Fruit fly (Drosophila melanogaster) whole organism, embryonic: ENCODE results near the gene Eip63E.

Experiments used
- Atf6 ChIP-seq: fragments of 200-800 bp; sonication (Bioruptor generic); IDR thresholded peaks from 2 replicates; pipeline ENCODE4 v1.3.6; 2022; ENCODE audit warnings: missing biosample characterization, missing genetic modification characterization
- CG12071 ChIP-seq: fragments of 200-800 bp; sonication (Bioruptor generic); optimal IDR thresholded peaks from 3 replicates; lab custom pipeline; 2018; ENCODE audit warnings: missing biosample characterization, mild to moderate bottlenecking, missing genetic modification characterization
- CG12236 ChIP-seq: fragments of 200-800 bp; sonication (Bioruptor generic); optimal IDR thresholded peaks from 2 replicates; lab custom pipeline; 2016; ENCODE audit warnings: missing biosample characterization, missing genetic modification characterization
- CG12299 ChIP-seq: fragments of 200-800 bp; sonication (Bioruptor generic); optimal IDR thresholded peaks from 2 replicates; lab custom pipeline; 2018; ENCODE audit warnings: missing biosample characterization, mild to moderate bottlenecking, missing genetic modification characterization
- CG13894 ChIP-seq: fragments of 200-800 bp; sonication (Bioruptor generic); optimal IDR thresholded peaks from 3 replicates; lab custom pipeline; 2018; ENCODE audit warnings: missing biosample characterization, mild to moderate bottlenecking, missing genetic modification characterization, moderate library complexity
- CG15011 ChIP-seq: fragments of 200-800 bp; sonication (Bioruptor generic); optimal IDR thresholded peaks from 3 replicates; lab custom pipeline; 2018; ENCODE audit warnings: missing biosample characterization, mild to moderate bottlenecking, missing genetic modification characterization
- CG15696 ChIP-seq: fragments of 200-800 bp; sonication (Bioruptor generic); optimal IDR thresholded peaks from 2 replicates; lab custom pipeline; 2019; ENCODE audit warnings: missing biosample characterization, mild to moderate bottlenecking, missing genetic modification characterization, moderate library complexity
- CG1647 ChIP-seq: fragments of 200-800 bp; sonication (Bioruptor generic); optimal IDR thresholded peaks from 3 replicates; lab custom pipeline; 2016; ENCODE audit warnings: missing biosample characterization, missing genetic modification characterization
- CG16779 ChIP-seq: fragments of 200-800 bp; sonication (Bioruptor generic); IDR thresholded peaks from 2 replicates; pipeline ENCODE4 v1.3.6; 2022; ENCODE audit warnings: missing biosample characterization, missing genetic modification characterization
- CG17612 ChIP-seq: fragments of 200-800 bp; sonication (Bioruptor generic); IDR thresholded peaks from 2 replicates; pipeline ENCODE4 v1.3.6; 2022; ENCODE audit warnings: missing biosample characterization, missing genetic modification characterization
- CG18599 ChIP-seq: fragments of 200-800 bp; sonication (Bioruptor generic); optimal IDR thresholded peaks from 3 replicates; lab custom pipeline; 2017; ENCODE audit warnings: missing biosample characterization, missing genetic modification characterization, mild to moderate bottlenecking, moderate library complexity, missing genetic modification reagents
- CG2129 ChIP-seq: fragments of 200-800 bp; sonication (Bioruptor generic); IDR thresholded peaks from 2 replicates; pipeline ENCODE4 v1.3.6; 2022; ENCODE audit warnings: missing biosample characterization, missing genetic modification characterization; ENCODE audit not compliant: partially characterized antibody
- CG31441 ChIP-seq: fragments of 200-800 bp; sonication (Bioruptor generic); IDR thresholded peaks from 2 replicates; pipeline ENCODE4 v1.3.6; 2022; ENCODE audit warnings: missing biosample characterization, missing genetic modification characterization
- CG3281 ChIP-seq: fragments of 200-800 bp; sonication (Bioruptor generic); optimal IDR thresholded peaks from 3 replicates; lab custom pipeline; 2017; ENCODE audit warnings: missing biosample characterization, mild to moderate bottlenecking, missing genetic modification characterization
- CG34422 ChIP-seq: fragments of 200-800 bp; sonication (Bioruptor generic); IDR thresholded peaks from 3 replicates; pipeline ENCODE4 v1.3.6; 2022; ENCODE audit warnings: missing biosample characterization, missing genetic modification characterization
- CG4617 ChIP-seq: fragments of 200-800 bp; sonication (Bioruptor generic); optimal IDR thresholded peaks from 3 replicates; lab custom pipeline; 2016; ENCODE audit warnings: missing biosample characterization, missing genetic modification characterization, borderline replicate concordance
- CG6254 ChIP-seq: fragments of 200-800 bp; sonication (Bioruptor generic); optimal IDR thresholded peaks from 3 replicates; lab custom pipeline; 2017; ENCODE audit warnings: mild to moderate bottlenecking, missing biosample characterization, missing genetic modification reagents, missing genetic modification characterization
- CG6272 ChIP-seq: fragments of 200-800 bp; sonication (Bioruptor generic); IDR thresholded peaks from 2 replicates; pipeline ENCODE4 v1.3.6; 2022; ENCODE audit warnings: missing biosample characterization, missing genetic modification characterization
- CG9609 ChIP-seq: fragments of 200-800 bp; sonication (Bioruptor generic); optimal IDR thresholded peaks from 3 replicates; lab custom pipeline; 2016; ENCODE audit warnings: missing biosample characterization, missing genetic modification characterization
- CG9876 ChIP-seq: fragments of 200-800 bp; sonication (Bioruptor generic); optimal IDR thresholded peaks from 2 replicates; lab custom pipeline; 2016; ENCODE audit warnings: missing biosample characterization, missing genetic modification characterization
- Camta ChIP-seq: fragments of 200-800 bp; sonication (Bioruptor generic); optimal IDR thresholded peaks from 2 replicates; lab custom pipeline; 2016; ENCODE audit warnings: missing biosample characterization, missing genetic modification characterization
- Dfd ChIP-seq, 2 experiments: fragments of >200 bp; optimal IDR thresholded peaks; 2 replicates each; lab custom pipeline; 2017; ENCODE audit warnings: missing biosample characterization in 2 of 2, missing genetic modification characterization in 2 of 2
- Doc2 ChIP-seq: fragments of 200-800 bp; sonication (Bioruptor generic); IDR thresholded peaks from 2 replicates; pipeline ENCODE4 v1.3.6; 2022; ENCODE audit warnings: missing biosample characterization, missing genetic modification characterization
- GATAe ChIP-seq: fragments of 200-800 bp; sonication (Bioruptor generic); conservative IDR thresholded peaks from 2 replicates; pipeline ENCODE4 v1.3.6; 2022; ENCODE audit warnings: missing biosample characterization, missing genetic modification characterization
- Med ChIP-seq: fragments of 200-800 bp; sonication (Bioruptor generic); peaks from one replicate; lab custom pipeline; 2016; ENCODE audit warnings: missing biosample characterization, missing genetic modification characterization, mild to moderate bottlenecking, inconsistent platforms, moderate library complexity
- Nf-YA ChIP-seq: fragments of 200-800 bp; sonication (Bioruptor generic); IDR thresholded peaks from 2 replicates; pipeline ENCODE4 v1.3.6; 2022; ENCODE audit warnings: missing biosample characterization, missing genetic modification characterization
- Sry-β ChIP-seq: fragments of 200-800 bp; sonication (Bioruptor generic); optimal IDR thresholded peaks from 2 replicates; lab custom pipeline; 2018; ENCODE audit warnings: missing biosample characterization, mild to moderate bottlenecking, missing genetic modification characterization, moderate library complexity
- TFAM ChIP-seq: fragments of 200-800 bp; sonication (Bioruptor generic); optimal IDR thresholded peaks from 2 replicates; lab custom pipeline; 2017; ENCODE audit warnings: missing biosample characterization, missing genetic modification characterization, inconsistent platforms
- caup ChIP-seq: fragments of 200-800 bp; sonication (Bioruptor generic); optimal IDR thresholded peaks from 3 replicates; lab custom pipeline; 2017; ENCODE audit warnings: missing biosample characterization, mild to moderate bottlenecking, missing genetic modification characterization, moderate library complexity; ENCODE audit not compliant: severe bottlenecking
- chn ChIP-seq: fragments of 200-800 bp; sonication (Bioruptor generic); optimal IDR thresholded peaks from 2 replicates; lab custom pipeline; 2016; ENCODE audit warnings: missing biosample characterization, missing genetic modification characterization
- ci ChIP-seq: fragments of 200-800 bp; sonication (Bioruptor generic); IDR thresholded peaks from 3 replicates; pipeline ENCODE4 v1.3.6; 2022; ENCODE audit warnings: missing biosample characterization, missing genetic modification characterization
- dan ChIP-seq: fragments of 200-800 bp; sonication (Bioruptor generic); IDR thresholded peaks from 2 replicates; pipeline ENCODE4 v1.3.6; 2022; ENCODE audit warnings: missing biosample characterization, missing genetic modification characterization
- ems ChIP-seq: fragments of 200-800 bp; sonication (Bioruptor generic); optimal IDR thresholded peaks from 3 replicates; lab custom pipeline; 2016; ENCODE audit warnings: missing biosample characterization, missing genetic modification characterization
- ind ChIP-seq: fragments of 200-800 bp; sonication (Bioruptor generic); optimal IDR thresholded peaks from 3 replicates; lab custom pipeline; 2016; ENCODE audit warnings: missing biosample characterization, missing genetic modification characterization
- insv ChIP-seq, 2 experiments: fragments of 200-800 bp; sonication (Bioruptor generic); optimal IDR thresholded peaks; 3 replicates each; lab custom pipeline; 2016 to 2018; ENCODE audit warnings: missing biosample characterization in 2 of 2, missing genetic modification characterization in 2 of 2
- klu ChIP-seq: fragments of 200-800 bp; sonication (Bioruptor generic); IDR thresholded peaks from 2 replicates; pipeline ENCODE4 v1.3.6; 2022; ENCODE audit warnings: missing biosample characterization, missing genetic modification characterization
- kni ChIP-seq: fragments of 200-800 bp; sonication (Bioruptor generic); optimal IDR thresholded peaks from 3 replicates; lab custom pipeline; 2017; ENCODE audit warnings: mild to moderate bottlenecking, missing biosample characterization, missing genetic modification reagents, missing genetic modification characterization
- knrl ChIP-seq: fragments of 200-800 bp; sonication (Bioruptor generic); IDR thresholded peaks from 3 replicates; pipeline ENCODE4 v1.3.6; 2022; ENCODE audit warnings: missing biosample characterization, missing genetic modification characterization; ENCODE audit not compliant: partially characterized antibody
- lab ChIP-seq: fragments of 200-800 bp; sonication (Bioruptor generic); optimal IDR thresholded peaks from 3 replicates; lab custom pipeline; 2017; ENCODE audit warnings: missing biosample characterization, missing genetic modification characterization, mild to moderate bottlenecking, moderate library complexity, missing genetic modification reagents
- maf-S ChIP-seq: fragments of 200-800 bp; sonication (Bioruptor generic); optimal IDR thresholded peaks from 2 replicates; lab custom pipeline; 2016; ENCODE audit warnings: missing biosample characterization, missing genetic modification characterization
- oc ChIP-seq: fragments of 200-800 bp; sonication (Bioruptor generic); optimal IDR thresholded peaks from 2 replicates; lab custom pipeline; 2018; ENCODE audit warnings: missing biosample characterization, mild to moderate bottlenecking, missing genetic modification characterization, moderate library complexity
- odd ChIP-seq: fragments of 200-800 bp; sonication (Bioruptor generic); optimal IDR thresholded peaks from 2 replicates; lab custom pipeline; 2017; ENCODE audit warnings: missing biosample characterization, mild to moderate bottlenecking, missing genetic modification characterization
- pb ChIP-seq: fragments of 200-800 bp; sonication (Bioruptor generic); optimal IDR thresholded peaks from 3 replicates; lab custom pipeline; 2016; ENCODE audit warnings: missing biosample characterization, missing genetic modification characterization
- pfk ChIP-seq: fragments of 200-800 bp; sonication (Bioruptor generic); optimal IDR thresholded peaks from 2 replicates; lab custom pipeline; 2018; ENCODE audit warnings: missing biosample characterization, mild to moderate bottlenecking, missing genetic modification characterization, moderate library complexity
- pho ChIP-seq: fragments of 200-800 bp; sonication (Bioruptor generic); optimal IDR thresholded peaks from 2 replicates; lab custom pipeline; 2016; ENCODE audit warnings: missing biosample characterization, missing genetic modification characterization
- salm ChIP-seq: fragments of 200-800 bp; sonication (Bioruptor generic); optimal IDR thresholded peaks from 2 replicates; lab custom pipeline; 2018; ENCODE audit warnings: missing biosample characterization, mild to moderate bottlenecking, missing genetic modification characterization
- slp2 ChIP-seq: fragments of 200-800 bp; sonication (Bioruptor generic); optimal IDR thresholded peaks from 2 replicates; lab custom pipeline; 2016; ENCODE audit warnings: missing biosample characterization, missing genetic modification characterization
- sna ChIP-seq: fragments of 200-800 bp; sonication (Bioruptor generic); IDR thresholded peaks from 2 replicates; pipeline ENCODE4 v1.3.6; 2022; ENCODE audit warnings: missing biosample characterization, missing genetic modification characterization; ENCODE audit not compliant: partially characterized antibody
- ssp ChIP-seq: fragments of 200-800 bp; sonication (Bioruptor generic); IDR thresholded peaks from 2 replicates; pipeline ENCODE4 v1.3.6; 2022; ENCODE audit warnings: missing biosample characterization, missing genetic modification characterization
- tup ChIP-seq: fragments of 200-800 bp; sonication (Bioruptor generic); optimal IDR thresholded peaks from 2 replicates; lab custom pipeline; 2016; ENCODE audit warnings: missing biosample characterization, mild to moderate bottlenecking, missing genetic modification characterization, moderate library complexity
- zfh1 ChIP-seq: fragments of 200-800 bp; sonication (Bioruptor generic); IDR thresholded peaks from 3 replicates; pipeline ENCODE4 v1.3.6; 2022; ENCODE audit warnings: missing biosample characterization, missing genetic modification characterization

Gene Eip63E

DNA sequence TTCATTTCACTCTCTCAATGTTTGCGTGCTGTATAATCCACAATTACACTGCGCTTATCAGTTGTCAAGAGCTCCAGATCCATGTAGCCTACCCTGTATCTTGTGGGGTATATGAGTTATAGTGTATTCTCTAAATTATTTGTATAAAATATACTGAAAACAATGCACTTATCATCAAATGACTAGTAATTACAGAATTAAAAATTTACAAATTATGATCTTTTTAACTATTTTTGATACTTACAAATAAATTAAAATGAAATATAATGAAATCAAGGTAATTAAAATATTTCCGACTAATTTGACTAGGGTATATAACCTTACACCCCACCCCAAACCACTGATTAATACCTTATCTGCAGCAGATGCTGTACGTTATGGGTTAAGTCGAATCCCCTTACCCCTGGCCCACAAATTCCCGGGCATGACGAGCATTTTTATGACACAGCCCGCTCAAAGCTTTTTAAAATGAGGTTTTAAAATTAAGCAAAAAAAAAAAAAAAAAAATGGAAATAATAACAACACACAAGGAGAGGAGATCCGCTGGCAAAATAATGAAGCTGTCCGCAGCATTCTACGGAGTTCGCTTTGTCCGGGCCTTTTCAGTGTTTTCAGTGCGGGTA, 30.4 kb upstream of the Eip63E start (continued):
- no peak for TF ChIP-seq GATAe (GFP tag; lab: Robert Waterston, UW)
- TF ChIP-seq chn (GFP tag; lab: Kevin White, UChicago): no peak
- no peak for TF ChIP-seq caup (GFP tag; lab: Kevin White, UChicago)
- TF ChIP-seq Camta (GFP tag; lab: Kevin White, UChicago): no peak
- TF ChIP-seq Nf-YA (GFP tag; lab: Robert Waterston, UW): no peak
- no peak for TF ChIP-seq odd
- TF ChIP-seq CG34422 (GFP tag; lab: Robert Waterston, UW): no peak
- no peak for TF ChIP-seq CG15011 (GFP tag; lab: Kevin White, UChicago)
- TF ChIP-seq knrl (GFP tag; lab: Robert Waterston, UW): no peak
- no peak for TF ChIP-seq CG9876
- no peak for TF ChIP-seq dan (GFP tag; lab: Robert Waterston, UW)
- TF ChIP-seq CG12071 (GFP tag; lab: Kevin White, UChicago): no peak
- no peak for TF ChIP-seq pb
- no peak for TF ChIP-seq insv (GFP tag; optimal IDR thresholded peaks at IDR 0.05; lab: Kevin White, UChicago)
- peak; percentile 11 for TF ChIP-seq oc (tag; lab: Kevin White, UChicago)
- no peak for TF ChIP-seq TFAM (GFP tag; lab: Kevin White, UChicago)
- no peak for TF ChIP-seq Med (GFP tag; lab: Kevin White, UChicago)
- no peak for TF ChIP-seq CG12236 (GFP tag; lab: Kevin White, UChicago)
- no peak for TF ChIP-seq sna (GFP tag; lab: Robert Waterston, UW)
- TF ChIP-seq CG13894 (tag; lab: Kevin White, UChicago): no peak
- TF ChIP-seq ssp: 0 out of 2 replicates have a peak, but pooled peaks have one; percentile 9
- TF ChIP-seq pho (GFP tag; lab: Kevin White, UChicago): no peak
- no peak for TF ChIP-seq Atf6 (GFP tag; lab: Robert Waterston, UW)
- TF ChIP-seq CG18599 (GFP tag; lab: Kevin White, UChicago): peak; percentile 46
- no peak for TF ChIP-seq CG6272 (GFP tag; lab: Robert Waterston, UW)
- TF ChIP-seq tup: no peak
- TF ChIP-seq CG6254 (GFP tag; lab: Kevin White, UChicago): no peak
- TF ChIP-seq CG15696 (tag; lab: Kevin White, UChicago): peak; percentile 4
- TF ChIP-seq CG3281 (GFP tag; lab: Kevin White, UChicago): peak; percentile 18
- TF ChIP-seq salm (tag; lab: Kevin White, UChicago): no peak
- no peak for TF ChIP-seq CG9609 (GFP tag; lab: Kevin White, UChicago)
- TF ChIP-seq ci (GFP tag; lab: Robert Waterston, UW): no peak
- no peak for TF ChIP-seq Doc2 (GFP tag; lab: Robert Waterston, UW)
- no peak for TF ChIP-seq ind (GFP tag; lab: Kevin White, UChicago)
- TF ChIP-seq CG2129: no peak
- peak; percentile 56 for TF ChIP-seq CG31441 (GFP tag; lab: Robert Waterston, UW)
- no peak for TF ChIP-seq zfh1 (GFP tag; lab: Robert Waterston, UW)
- TF ChIP-seq klu (GFP tag; lab: Robert Waterston, UW): no peak
- no peak for TF ChIP-seq CG12299
- no peak for TF ChIP-seq CG4617 (GFP tag; lab: Kevin White, UChicago)
- no peak for TF ChIP-seq CG17612 (GFP tag; lab: Robert Waterston, UW)
- no peak for TF ChIP-seq Sry-β
- TF ChIP-seq lab (GFP tag; lab: Kevin White, UChicago): peak; percentile 24
- no peak for TF ChIP-seq kni (GFP tag; lab: Kevin White, UChicago)
- TF ChIP-seq maf-S: no peak
- no peak for TF ChIP-seq CG16779 (GFP tag; lab: Robert Waterston, UW)
- TF ChIP-seq ems: no peak
- TF ChIP-seq slp2: no peak
- TF ChIP-seq pfk (GFP tag; lab: Kevin White, UChicago): no peak
- no peak for TF ChIP-seq CG1647 (GFP tag; lab: Kevin White, UChicago)
- TF ChIP-seq Dfd (GFP tag; optimal IDR thresholded peaks at IDR 0.05; lab: Kevin White, UChicago): no peak
